Worm (Caenorhabditis elegans): ENCODE data around the gene romo-1.

DNA sequence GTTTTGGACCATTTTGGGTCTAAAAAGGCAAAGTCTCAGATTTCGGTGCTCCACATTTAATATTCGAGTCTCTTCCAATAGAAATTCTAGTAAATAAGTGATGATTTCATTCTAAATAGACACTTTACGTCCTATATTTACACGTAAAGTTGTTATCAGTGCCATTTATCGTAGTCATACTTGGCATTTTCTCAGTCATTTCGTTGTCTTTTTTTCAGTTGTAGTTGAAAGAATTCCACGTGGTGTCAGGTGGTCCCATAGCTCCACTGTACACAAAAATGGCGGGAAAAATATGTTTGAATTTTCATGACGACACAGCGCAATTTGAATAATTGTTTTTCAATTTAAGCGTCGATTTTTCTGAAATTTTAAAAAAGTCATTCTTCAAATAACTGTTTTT lies 47.3 kb downstream of the romo-1 start:
- TF ChIP-seq ama-1 (optimal IDR thresholded peaks at IDR 0.05) (no peak), ceh-36 (tag; optimal IDR thresholded peaks at IDR 0.05) (no peak), ets-7 (tag; optimal IDR thresholded peaks at IDR 0.05) (no peak), B0310.2 (tag; optimal IDR thresholded peaks at IDR 0.05) (no peak), sea-1 (GFP tag; conservative IDR thresholded peaks at IDR 0.05) (no peak), tbx-37 (GFP tag; conservative IDR thresholded peaks at IDR 0.05) (no peak), ceh-13 (GFP tag; optimal IDR thresholded peaks at IDR 0.05) (no peak), aly-1 (tag; optimal IDR thresholded peaks at IDR 0.05) (no peak), flt-1 (GFP tag; IDR thresholded peaks at IDR 0.05) (no peak), pes-1 (GFP tag; IDR thresholded peaks at IDR 0.05) (no peak), hmbx-1 (tag; optimal IDR thresholded peaks at IDR 0.05) (no peak)
